Fruit fly (Drosophila melanogaster): ENCODE results near the gene CG10068.

The CG10068 gene

dm6 chr3R:7127966-7128365 is at the start of gene CG10068:
TSS of gene CG10068 (minus strand) at chr3R:7128027.
- TF ChIP-seq Hr38 (GFP tag; optimal IDR thresholded peaks at IDR 0.05) (peak; percentile 7), pdm3 (GFP tag; optimal IDR thresholded peaks at IDR 0.05) (peak; percentile 87), CG34406 (GFP tag; optimal IDR thresholded peaks at IDR 0.05) (peak; percentile 86), Sox102F (GFP tag; optimal IDR thresholded peaks at IDR 0.05) (peak; percentile 87), spab (GFP tag; optimal IDR thresholded peaks at IDR 0.05) (peak; percentile 54), fd59A (GFP tag; optimal IDR thresholded peaks at IDR 0.05) (peak; percentile 62), salr (GFP tag; optimal IDR thresholded peaks at IDR 0.05) (peak in 1 of 2 experiments; percentile 62), achi (GFP tag; optimal IDR thresholded peaks at IDR 0.05) (peak; percentile 82), svp (GFP tag) (peak; percentile 96), fkh (GFP tag; optimal IDR thresholded peaks at IDR 0.05) (peak; percentile 97), Gug (GFP tag; IDR thresholded peaks at IDR 0.05) (no peak; the same call in 1 of the 2 replicates), CG6854 (GFP tag; optimal IDR thresholded peaks at IDR 0.05) (peak; percentile 57), Blimp-1 (GFP tag; optimal IDR thresholded peaks at IDR 0.05) (peak; percentile 49), CG16779 (tag; optimal IDR thresholded peaks at IDR 0.05) (no peak), CG31627 (GFP tag; optimal IDR thresholded peaks at IDR 0.05) (peak; percentile 84), CG6276 (GFP tag; optimal IDR thresholded peaks at IDR 0.05) (peak; percentile 49), CG6163 (GFP tag; IDR thresholded peaks at IDR 0.05) (peak; percentile 93), esn (GFP tag; optimal IDR thresholded peaks at IDR 0.05) (peak; percentile 92), Ets21C (GFP tag; optimal IDR thresholded peaks at IDR 0.05) (peak; percentile 81), net (GFP tag; optimal IDR thresholded peaks at IDR 0.05) (peak; percentile 69), CG8632 (GFP tag; optimal IDR thresholded peaks at IDR 0.05) (peak; percentile 84), Ets96B (tag; optimal IDR thresholded peaks at IDR 0.05) (peak; percentile 80), CG6792 (GFP tag; optimal IDR thresholded peaks at IDR 0.05) (peak; percentile 82), Sox15 (GFP tag; optimal IDR thresholded peaks at IDR 0.05) (peak; percentile 64), cyc (GFP tag; optimal IDR thresholded peaks at IDR 0.05) (peak; percentile 83), Lpt (GFP tag; optimal IDR thresholded peaks at IDR 0.05) (peak; percentile 60), CG8319 (GFP tag; optimal IDR thresholded peaks at IDR 0.05) (peak; percentile 38), ss (GFP tag; optimal IDR thresholded peaks at IDR 0.05) (peak; percentile 48 to 75), Met (GFP tag; optimal IDR thresholded peaks at IDR 0.05) (peak; percentile 87), CG11294 (GFP tag; IDR thresholded peaks at IDR 0.05) (peak; percentile 57), dac (GFP tag; optimal IDR thresholded peaks at IDR 0.05) (peak; percentile 29), dsx (GFP tag; optimal IDR thresholded peaks at IDR 0.05; ENCODE audit: poor library complexity, severe bottlenecking) (peak; percentile 91), CG3919 (GFP tag; optimal IDR thresholded peaks at IDR 0.05) (peak; percentile 88), CG6808 (GFP tag; optimal IDR thresholded peaks at IDR 0.05) (peak; percentile 61), fd85E (GFP tag; optimal IDR thresholded peaks at IDR 0.05) (peak; percentile 4), vri (GFP tag; optimal IDR thresholded peaks at IDR 0.05) (peak; percentile 73), CG1621 (tag; optimal IDR thresholded peaks at IDR 0.05) (no peak), Eip78C (GFP tag) (peak; percentile 95), topi (GFP tag; optimal IDR thresholded peaks at IDR 0.05) (peak; percentile 90), acj6 (GFP tag; optimal IDR thresholded peaks at IDR 0.05) (peak; percentile 77), CG10669 (GFP tag; optimal IDR thresholded peaks at IDR 0.05) (peak; percentile 81), CG8119 (GFP tag; IDR thresholded peaks at IDR 0.05) (peak; percentile 66), Smox (GFP tag; optimal IDR thresholded peaks at IDR 0.05) (peak; percentile 84), OdsH (GFP tag; optimal IDR thresholded peaks at IDR 0.05) (peak; percentile 79), CG7368 (GFP tag; optimal IDR thresholded peaks at IDR 0.05) (peak; percentile 64), CG9139 (GFP tag; optimal IDR thresholded peaks at IDR 0.05) (peak; percentile 11), lz (GFP tag; optimal IDR thresholded peaks at IDR 0.05) (peak; percentile 90), Sox14 (GFP tag; optimal IDR thresholded peaks at IDR 0.05) (peak; percentile 90), Eip93F (GFP tag; optimal IDR thresholded peaks at IDR 0.05) (no peak), CG11762 (GFP tag; optimal IDR thresholded peaks at IDR 0.05; ENCODE audit: insufficient read depth) (peak; percentile 63), CG32006 (GFP tag; optimal IDR thresholded peaks at IDR 0.05) (no peak), Eip75B (GFP tag; optimal IDR thresholded peaks at IDR 0.05) (peak; percentile 88)
